Fruit fly (Drosophila melanogaster) whole organism, embryonic: ENCODE measurements around the gene Acbp6.
A peak's percentile ranks its signal among the peaks of the same experiment; 100 is the strongest.

Experiments
- Aef1 ChIP-seq: fragments of 200-800 bp; sonication (Bioruptor generic); IDR thresholded peaks from 3 replicates; pipeline ENCODE4 v1.3.6; 2022; ENCODE audit warnings: missing biosample characterization, missing genetic modification characterization
- C15 ChIP-seq: fragments of 200-800 bp; sonication (Bioruptor generic); IDR thresholded peaks from 3 replicates; pipeline ENCODE4 v1.3.6; 2022; ENCODE audit warnings: missing biosample characterization, missing genetic modification characterization
- CG11695 ChIP-seq: fragments of 200-800 bp; sonication (Bioruptor generic); IDR thresholded peaks from 3 replicates; pipeline ENCODE4 v1.3.6; 2022; ENCODE audit warnings: missing biosample characterization, missing genetic modification characterization
- CG11723 ChIP-seq: fragments of 200-800 bp; sonication (Bioruptor generic); optimal IDR thresholded peaks from 2 replicates; lab custom pipeline; 2017; ENCODE audit warnings: missing biosample characterization, mild to moderate bottlenecking, missing genetic modification characterization
- CG12769 ChIP-seq: fragments of 200-800 bp; sonication (Bioruptor generic); optimal IDR thresholded peaks from 2 replicates; lab custom pipeline; 2019; ENCODE audit warnings: missing biosample characterization, mild to moderate bottlenecking, missing genetic modification characterization, moderate library complexity
- CG14441 ChIP-seq: fragments of 200-800 bp; sonication (Bioruptor generic); IDR thresholded peaks from 2 replicates; pipeline ENCODE4 v1.3.6; 2022; ENCODE audit warnings: missing biosample characterization, missing genetic modification characterization
- CG16815 ChIP-seq: fragments of 200-800 bp; sonication (Bioruptor generic); optimal IDR thresholded peaks from 3 replicates; lab custom pipeline; 2017; ENCODE audit warnings: missing biosample characterization, mild to moderate bottlenecking, missing genetic modification characterization
- CG17385 ChIP-seq: fragments of 200-800 bp; sonication (Bioruptor generic); optimal IDR thresholded peaks from 3 replicates; lab custom pipeline; 2018; ENCODE audit warnings: missing biosample characterization, mild to moderate bottlenecking, missing genetic modification characterization
- CG2116 ChIP-seq: fragments of 200-800 bp; sonication (Bioruptor generic); optimal IDR thresholded peaks from 3 replicates; lab custom pipeline; 2018; ENCODE audit warnings: missing biosample characterization, mild to moderate bottlenecking, missing genetic modification characterization
- CG2199 ChIP-seq: fragments of 200-800 bp; sonication (Bioruptor generic); IDR thresholded peaks from 3 replicates; pipeline ENCODE4 v1.3.6; 2022; ENCODE audit warnings: missing biosample characterization, missing genetic modification characterization
- CG3065 ChIP-seq: fragments of 200-800 bp; sonication (Bioruptor generic); optimal IDR thresholded peaks from 2 replicates; lab custom pipeline; 2016; ENCODE audit warnings: missing biosample characterization, missing genetic modification characterization
- CG34224 ChIP-seq: fragments of 200-800 bp; sonication (Bioruptor generic); IDR thresholded peaks from 3 replicates; pipeline ENCODE4 v1.3.6; 2022; ENCODE audit warnings: missing biosample characterization, missing genetic modification characterization; ENCODE audit not compliant: partially characterized antibody
- CG4360 ChIP-seq: fragments of 200-800 bp; sonication (Bioruptor generic); IDR thresholded peaks from 2 replicates; pipeline ENCODE4 v1.3.6; 2022; ENCODE audit warnings: missing biosample characterization, missing genetic modification characterization
- CG4424 ChIP-seq: fragments of 200-800 bp; sonication (Bioruptor generic); optimal IDR thresholded peaks from 3 replicates; lab custom pipeline; 2016; ENCODE audit warnings: missing biosample characterization, missing genetic modification characterization
- CG5180 ChIP-seq: fragments of 200-800 bp; sonication (Bioruptor generic); optimal IDR thresholded peaks from 3 replicates; lab custom pipeline; 2017; ENCODE audit warnings: missing biosample characterization, missing genetic modification characterization, mild to moderate bottlenecking, moderate library complexity, missing genetic modification reagents
- CG6254 ChIP-seq: fragments of 200-800 bp; sonication (Bioruptor generic); optimal IDR thresholded peaks from 3 replicates; lab custom pipeline; 2017; ENCODE audit warnings: mild to moderate bottlenecking, missing biosample characterization, missing genetic modification reagents, missing genetic modification characterization
- CG6813 ChIP-seq: fragments of 200-800 bp; sonication (Bioruptor generic); optimal IDR thresholded peaks from 2 replicates; lab custom pipeline; 2017; ENCODE audit warnings: missing biosample characterization, missing genetic modification characterization, mild to moderate bottlenecking, moderate library complexity, missing genetic modification reagents
- CG7839 ChIP-seq: fragments of 200-800 bp; sonication (Bioruptor generic); optimal IDR thresholded peaks from 3 replicates; lab custom pipeline; 2018; ENCODE audit warnings: missing biosample characterization, mild to moderate bottlenecking, missing genetic modification characterization, moderate library complexity
- CG7987 ChIP-seq: fragments of 200-800 bp; sonication (Bioruptor generic); optimal IDR thresholded peaks from 2 replicates; lab custom pipeline; 2018; ENCODE audit warnings: missing biosample characterization, mild to moderate bottlenecking, missing genetic modification characterization, moderate library complexity
- CG8281 ChIP-seq: fragments of 200-800 bp; sonication (Bioruptor generic); optimal IDR thresholded peaks from 2 replicates; lab custom pipeline; 2018; ENCODE audit warnings: missing biosample characterization, mild to moderate bottlenecking, missing genetic modification characterization, moderate library complexity
- CG8944 ChIP-seq: fragments of 200-800 bp; sonication (Bioruptor generic); optimal IDR thresholded peaks from 3 replicates; lab custom pipeline; 2016; ENCODE audit warnings: missing biosample characterization, missing genetic modification characterization
- CoRest ChIP-seq: fragments of 200-800 bp; sonication (Bioruptor generic); optimal IDR thresholded peaks from 3 replicates; lab custom pipeline; 2018; ENCODE audit warnings: missing biosample characterization, mild to moderate bottlenecking, missing genetic modification characterization, moderate library complexity
- CrebB ChIP-seq: fragments of 200-800 bp; sonication (Bioruptor generic); optimal IDR thresholded peaks from 3 replicates; lab custom pipeline; 2018; ENCODE audit warnings: missing biosample characterization, mild to moderate bottlenecking, missing genetic modification characterization
- D ChIP-seq, 2 experiments: fragments of 200-800 bp in 1 of 2; fragments of >200 bp in 1 of 2; sonication (Bioruptor generic) in 1 of 2; optimal IDR thresholded peaks; 2 replicates in 1 of 2; 3 replicates in 1 of 2; lab custom pipeline; 2017; ENCODE audit warnings: mild to moderate bottlenecking in 1 of 2, missing biosample characterization in 1 of 2, missing genetic modification characterization in 1 of 2, missing genetic modification reagents in 1 of 2
- Dek ChIP-seq: fragments of 200-800 bp; sonication (Bioruptor generic); optimal IDR thresholded peaks from 3 replicates; lab custom pipeline; 2019; ENCODE audit warnings: missing biosample characterization, mild to moderate bottlenecking, missing genetic modification characterization, moderate library complexity
- Ets65A ChIP-seq: fragments of 200-800 bp; sonication (Bioruptor generic); peaks from one replicate; lab custom pipeline; 2016; ENCODE audit warnings: missing biosample characterization, missing genetic modification characterization
- GATAe ChIP-seq: fragments of 200-800 bp; sonication (Bioruptor generic); conservative IDR thresholded peaks from 2 replicates; pipeline ENCODE4 v1.3.6; 2022; ENCODE audit warnings: missing biosample characterization, missing genetic modification characterization
- Kr ChIP-seq: fragments of 200-800 bp; sonication (Bioruptor generic); optimal IDR thresholded peaks from 2 replicates; lab custom pipeline; 2017; ENCODE audit warnings: missing biosample characterization, mild to moderate bottlenecking, missing genetic modification characterization
- Sin3A ChIP-seq: fragments of >200 bp; optimal IDR thresholded peaks from 2 replicates; lab custom pipeline; 2018
- Sox100B ChIP-seq: fragments of 200-800 bp; sonication (Bioruptor generic); optimal IDR thresholded peaks from 3 replicates; lab custom pipeline; 2018; ENCODE audit warnings: missing biosample characterization, mild to moderate bottlenecking, missing genetic modification characterization
- TFAM ChIP-seq: fragments of 200-800 bp; sonication (Bioruptor generic); optimal IDR thresholded peaks from 2 replicates; lab custom pipeline; 2017; ENCODE audit warnings: missing biosample characterization, missing genetic modification characterization, inconsistent platforms
- Usf ChIP-seq: fragments of 200-800 bp; sonication (Bioruptor generic); optimal IDR thresholded peaks from 2 replicates; lab custom pipeline; 2017; ENCODE audit warnings: missing genotype, missing biosample characterization, missing genetic modification characterization
- aop ChIP-seq: fragments of 200-800 bp; sonication (Bioruptor generic); IDR thresholded peaks from 2 replicates; pipeline ENCODE4 v1.3.6; 2022; ENCODE audit warnings: missing biosample characterization, missing genetic modification characterization
- crc ChIP-seq: fragments of 200-800 bp; sonication (Bioruptor generic); optimal IDR thresholded peaks from 2 replicates; lab custom pipeline; 2016; ENCODE audit warnings: missing biosample characterization, missing genetic modification characterization
- esg ChIP-seq: fragments of 200-800 bp; sonication (Bioruptor generic); conservative IDR thresholded peaks from 2 replicates; pipeline ENCODE4 v1.3.6; 2022; ENCODE audit warnings: missing biosample characterization, missing genetic modification characterization
- ftz-f1 ChIP-seq: fragments of 200-800 bp; sonication (Bioruptor generic); optimal IDR thresholded peaks from 2 replicates; lab custom pipeline; 2016; ENCODE audit warnings: missing biosample characterization, missing genetic modification characterization
- fu2 ChIP-seq: fragments of 200-800 bp; sonication (Bioruptor generic); optimal IDR thresholded peaks from 2 replicates; lab custom pipeline; 2016; ENCODE audit warnings: missing biosample characterization, missing genetic modification characterization
- ham ChIP-seq: fragments of 200-800 bp; sonication (Bioruptor generic); IDR thresholded peaks from 2 replicates; pipeline ENCODE4 v1.3.6; 2022; ENCODE audit warnings: missing biosample characterization, missing genetic modification characterization
- hkb ChIP-seq, 2 experiments: fragments of 200-800 bp in 1 of 2; fragments of >200 bp in 1 of 2; sonication (Bioruptor generic) in 1 of 2; IDR thresholded peaks in 1 of 2; optimal IDR thresholded peaks in 1 of 2; 2 replicates each; pipeline versions ENCODE4 v1.3.6 to Lab custom; 2017 to 2022; ENCODE audit warnings: missing biosample characterization in 1 of 2, missing genetic modification characterization in 1 of 2
- luna ChIP-seq: fragments of 200-800 bp; sonication (Bioruptor generic); optimal IDR thresholded peaks from 2 replicates; lab custom pipeline; 2016; ENCODE audit warnings: missing biosample characterization, missing genetic modification characterization
- maf-S ChIP-seq: fragments of 200-800 bp; sonication (Bioruptor generic); optimal IDR thresholded peaks from 2 replicates; lab custom pipeline; 2016; ENCODE audit warnings: missing biosample characterization, missing genetic modification characterization
- nerfin-2 ChIP-seq: fragments of 200-800 bp; sonication (Bioruptor generic); IDR thresholded peaks from 2 replicates; pipeline ENCODE4 v1.3.6; 2022; ENCODE audit warnings: missing biosample characterization, missing genetic modification characterization; ENCODE audit not compliant: partially characterized antibody
- otp ChIP-seq: fragments of 200-800 bp; sonication (Bioruptor generic); IDR thresholded peaks from 3 replicates; pipeline ENCODE4, ENCODE4 v1.3.6; 2022; ENCODE audit warnings: missing biosample characterization, missing genetic modification characterization
- prd ChIP-seq, 3 experiments: fragments of >200 bp in 2 of 3; fragments of 200-800 bp in 1 of 3; sonication (Bioruptor generic) in 1 of 3; optimal IDR thresholded peaks in 2 of 3; IDR thresholded peaks in 1 of 3; 2 replicates in 2 of 3; 3 replicates in 1 of 3; pipeline versions ENCODE4 v1.3.6 to Lab custom; 2017 to 2022; ENCODE audit warnings: missing biosample characterization in 1 of 3, missing genetic modification characterization in 1 of 3
- row ChIP-seq: fragments of 200-800 bp; sonication (Bioruptor generic); IDR thresholded peaks from 3 replicates; pipeline ENCODE4 v1.3.6; 2022; ENCODE audit warnings: missing biosample characterization, missing genetic modification characterization
- schlank ChIP-seq: fragments of 200-800 bp; sonication (Bioruptor generic); optimal IDR thresholded peaks from 2 replicates; lab custom pipeline; 2018; ENCODE audit warnings: missing biosample characterization, mild to moderate bottlenecking, missing genetic modification characterization
- sqz ChIP-seq: fragments of 200-800 bp; sonication (Bioruptor generic); optimal IDR thresholded peaks from 3 replicates; lab custom pipeline; 2018; ENCODE audit warnings: missing biosample characterization, mild to moderate bottlenecking, missing genetic modification characterization

Acbp6 gene

DNA sequence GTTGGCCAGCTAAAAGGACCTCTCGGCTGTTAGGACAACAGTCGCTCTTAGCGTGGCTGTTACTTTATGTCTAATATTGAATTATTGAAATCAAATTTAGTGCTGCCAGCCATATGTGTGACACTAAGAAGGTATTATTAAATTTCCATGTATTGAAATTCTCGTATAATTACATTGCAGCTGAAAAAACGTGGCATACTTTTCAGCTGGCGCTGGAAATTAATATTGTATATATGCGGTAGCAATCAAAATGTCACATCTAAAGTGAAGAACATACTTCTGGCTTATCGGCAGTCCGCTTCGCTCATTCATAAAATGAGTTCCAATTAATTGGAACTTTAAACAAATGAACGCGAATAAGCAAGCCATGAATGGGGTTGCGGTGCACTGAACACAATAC is 46.5 kb upstream of the Acbp6 start:
- TF ChIP-seq Aef1 (GFP tag; lab: Robert Waterston, UW), result no peak
- peak; percentile 92; the same call in 2 of the 3 replicates for TF ChIP-seq CG2199 (GFP tag; lab: Robert Waterston, UW)

DNA sequence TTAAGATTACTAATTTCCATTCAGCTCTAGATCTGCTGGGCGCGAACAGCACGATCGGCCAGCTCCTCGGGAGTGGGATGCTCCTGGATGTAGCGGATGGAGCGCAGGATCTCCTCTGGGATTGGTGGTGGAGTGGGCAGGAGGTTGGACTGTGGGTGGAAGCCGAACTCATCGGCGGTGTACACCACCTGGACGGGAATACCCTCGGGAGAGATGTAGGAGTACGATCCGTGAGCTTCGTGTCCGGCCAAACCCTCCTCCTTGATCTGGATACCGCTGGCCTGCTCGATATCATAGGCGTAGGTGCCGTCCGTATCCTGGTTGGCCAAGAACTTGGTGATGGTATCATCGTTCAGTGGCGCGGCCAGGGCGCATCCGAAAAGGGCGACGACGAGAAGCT is 42.6 kb upstream of the Acbp6 start:
- no peak for TF ChIP-seq CG2199 (GFP tag; lab: Robert Waterston, UW)
- no peak for TF ChIP-seq CG7987 (GFP tag; lab: Kevin White, UChicago)
- no peak for TF ChIP-seq CG3065
- no peak for TF ChIP-seq schlank
- TF ChIP-seq CG12769 (tag; lab: Kevin White, UChicago), result peak; percentile 72
- TF ChIP-seq fu2, result no peak
- 0 out of 2 replicates have a peak, but pooled peaks have one; percentile 19 for TF ChIP-seq CG14441 (GFP tag; lab: Robert Waterston, UW)
- TF ChIP-seq CG11695 (GFP tag; lab: Robert Waterston, UW), result no peak
- TF ChIP-seq CG6254, result no peak
- TF ChIP-seq CG6813 (GFP tag; lab: Kevin White, UChicago), result no peak
- no peak for TF ChIP-seq Sin3A (lab: Kevin White, UChicago)
- peak; percentile 67 for TF ChIP-seq Ets65A (GFP tag; lab: Kevin White, UChicago)
- TF ChIP-seq Usf (GFP tag; lab: Kevin White, UChicago), result no peak

DNA sequence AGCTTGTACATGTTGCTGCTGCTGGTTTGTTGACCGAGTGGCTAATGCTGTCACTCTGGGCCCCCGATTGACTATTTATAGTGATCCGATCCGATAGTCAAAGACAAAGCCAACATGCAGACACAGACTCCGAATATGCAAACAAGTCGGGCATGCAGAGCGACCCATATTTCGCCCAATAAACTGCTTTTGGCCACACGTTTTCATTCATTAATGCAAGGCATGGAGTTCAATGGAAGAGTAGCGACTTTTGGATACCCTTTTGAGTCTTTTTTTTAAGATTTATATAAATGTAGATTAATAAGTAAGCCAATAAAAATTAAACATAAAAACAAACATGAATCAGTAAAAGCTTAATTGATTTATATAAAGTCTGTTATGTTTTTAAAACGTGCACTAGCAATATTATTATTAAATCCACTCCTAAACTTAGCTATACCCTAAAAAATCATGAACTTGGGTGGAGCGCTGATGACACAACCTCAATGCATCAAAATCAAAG is 42.1 kb upstream of the Acbp6 start, which contains the start of gene Cpr65Ea:
Gene Cpr65Ea, minus strand, starts transcription at position 51 of the 502 bp plus-strand sequence.
- TF ChIP-seq luna (GFP tag; lab: Kevin White, UChicago) (no peak), CG8944 (GFP tag; lab: Kevin White, UChicago) (no peak), CG5180 (GFP tag; lab: Kevin White, UChicago) (no peak), CG2116 (GFP tag; lab: Kevin White, UChicago) (no peak), row (GFP tag; lab: Robert Waterston, UW) (peak; percentile 56), C15 (GFP tag; lab: Robert Waterston, UW) (no peak), nerfin-2 (GFP tag; lab: Robert Waterston, UW) (no peak), maf-S (GFP tag; lab: Kevin White, UChicago) (no peak), CG7839 (tag; lab: Kevin White, UChicago) (peak; percentile 41), crc (GFP tag; lab: Kevin White, UChicago) (no peak), GATAe (no peak), Kr (GFP tag; lab: Kevin White, UChicago) (no peak), prd (optimal IDR thresholded peaks at IDR 0.05; lab: Kevin White, UChicago) (no peak), prd (GFP tag; IDR thresholded peaks at IDR 0.05; lab: Robert Waterston, UW) (no peak), otp (GFP tag; lab: Robert Waterston, UW) (no peak), Sox100B (GFP tag; lab: Kevin White, UChicago) (peak; percentile 30), CG4424 (no peak), sqz (GFP tag; lab: Kevin White, UChicago) (no peak), CoRest (tag; lab: Kevin White, UChicago) (peak; percentile 33), CG11723 (no peak), Dek (tag; lab: Kevin White, UChicago) (no peak), aop (no peak), CG6813 (GFP tag; lab: Kevin White, UChicago) (no peak), CG17385 (GFP tag; lab: Kevin White, UChicago) (no peak), CG8281 (tag; lab: Kevin White, UChicago) (no peak), hkb (optimal IDR thresholded peaks at IDR 0.05; lab: Kevin White, UChicago) (no peak), hkb (GFP tag; IDR thresholded peaks at IDR 0.05; lab: Robert Waterston, UW) (peak; percentile 21; the same call in 1 of the 2 replicates), ftz-f1 (GFP tag; lab: Kevin White, UChicago) (no peak), TFAM (no peak), CG16815 (GFP tag; lab: Kevin White, UChicago) (no peak), D (optimal IDR thresholded peaks at IDR 0.05; lab: Kevin White, UChicago) (no peak), D (GFP tag; optimal IDR thresholded peaks at IDR 0.05; lab: Kevin White, UChicago) (no peak), ham (GFP tag; lab: Robert Waterston, UW) (no peak), CG34224 (GFP tag; lab: Robert Waterston, UW) (no peak), esg (GFP tag; lab: Robert Waterston, UW) (no peak), CG4360 (GFP tag; lab: Robert Waterston, UW) (no peak), CrebB (tag; lab: Kevin White, UChicago) (no peak)
